Worm (Caenorhabditis elegans) whole organism, mixed stage, embryonic: ENCODE data around the gene C27H5.12.

Experiments
- M03D4.4 ChIP-seq: sonication (generic microtip); optimal IDR thresholded peaks from 2 replicates; lab custom pipeline; 2017; ENCODE audit warnings: mild to moderate bottlenecking, missing genetic modification characterization, missing compliant biosample characterization
- bed-3 ChIP-seq: fragments of 200-800 bp; sonication (Bioruptor generic); optimal IDR thresholded peaks from 3 replicates; lab custom pipeline; 2018; ENCODE audit warnings: mild to moderate bottlenecking, missing genetic modification characterization, moderate library complexity, missing compliant biosample characterization
- blmp-1 ChIP-seq: fragments of 150-350 bp; optimal IDR thresholded peaks from 2 replicates; lab custom pipeline; 2014; ENCODE audit warnings: missing biosample characterization, missing genetic modification characterization
- ceh-39 ChIP-seq: fragments of 150-350 bp; optimal IDR thresholded peaks from 2 replicates; lab custom pipeline; 2014; ENCODE audit warnings: missing biosample characterization, missing genetic modification characterization
- ceh-43 ChIP-seq: fragments of 200-800 bp; sonication (Bioruptor generic); optimal IDR thresholded peaks from 2 replicates; lab custom pipeline; 2018; ENCODE audit warnings: mild to moderate bottlenecking, missing genetic modification characterization, moderate library complexity, missing compliant biosample characterization
- ceh-83 ChIP-seq: fragments of 200-800 bp; sonication (Bioruptor generic); optimal IDR thresholded peaks from 2 replicates; lab custom pipeline; 2018; ENCODE audit warnings: mild to moderate bottlenecking, missing genetic modification characterization, missing compliant biosample characterization
- ces-1 ChIP-seq: fragments of 150-350 bp; optimal IDR thresholded peaks from 2 replicates; lab custom pipeline; 2014; ENCODE audit warnings: missing biosample characterization, missing genetic modification reagents, missing genetic modification characterization
- cnd-1 ChIP-seq: fragments of 200-800 bp; sonication (Bioruptor generic); optimal IDR thresholded peaks from 2 replicates; lab custom pipeline; 2018; ENCODE audit warnings: mild to moderate bottlenecking, missing genetic modification characterization, missing compliant biosample characterization
- drap-1 ChIP-seq: fragments of 200-800 bp; sonication (Bioruptor generic); optimal IDR thresholded peaks from 3 replicates; lab custom pipeline; 2018; ENCODE audit warnings: mild to moderate bottlenecking, missing genetic modification characterization, missing compliant biosample characterization
- elt-3 ChIP-seq: fragments of 150-350 bp; optimal IDR thresholded peaks from 2 replicates; lab custom pipeline; 2014; ENCODE audit warnings: missing biosample characterization, missing genetic modification characterization
- flh-1 ChIP-seq: fragments of 200-800 bp; sonication (Bioruptor generic); optimal IDR thresholded peaks from 2 replicates; lab custom pipeline; 2018; ENCODE audit warnings: mild to moderate bottlenecking, missing genetic modification characterization, moderate library complexity, missing compliant biosample characterization
- hlh-1 ChIP-seq: fragments of 150-350 bp; optimal IDR thresholded peaks from 2 replicates; lab custom pipeline; 2014; ENCODE audit warnings: missing biosample characterization, missing genetic modification reagents, missing genetic modification characterization
- lin-13 ChIP-seq: fragments of 150-350 bp; optimal IDR thresholded peaks from 2 replicates; lab custom pipeline; 2014; ENCODE audit warnings: missing biosample characterization, missing genetic modification characterization
- lin-32 ChIP-seq: fragments of 200-800 bp; sonication (Bioruptor generic); optimal IDR thresholded peaks from 2 replicates; lab custom pipeline; 2018; ENCODE audit warnings: mild to moderate bottlenecking, missing genetic modification characterization, missing compliant biosample characterization
- lsy-2 ChIP-seq: fragments of 150-350 bp; optimal IDR thresholded peaks from 2 replicates; lab custom pipeline; 2014; ENCODE audit warnings: missing biosample characterization, missing genetic modification characterization
- mab-5 ChIP-seq: fragments of 150-350 bp; optimal IDR thresholded peaks from 2 replicates; lab custom pipeline; 2014; ENCODE audit warnings: missing biosample characterization, missing genetic modification characterization
- mep-1 ChIP-seq: fragments of 150-350 bp; optimal IDR thresholded peaks from 2 replicates; lab custom pipeline; 2017; ENCODE audit warnings: missing biosample characterization, missing genetic modification reagents, missing genetic modification characterization, inconsistent platforms
- nhr-12 ChIP-seq: fragments of 150-350 bp; optimal IDR thresholded peaks from 2 replicates; lab custom pipeline; 2014; ENCODE audit warnings: missing biosample characterization, missing genetic modification characterization
- nhr-2 ChIP-seq: fragments of 150-350 bp; optimal IDR thresholded peaks from 2 replicates; lab custom pipeline; 2014; ENCODE audit warnings: missing biosample characterization, missing genetic modification characterization
- nhr-237 ChIP-seq: fragments of 150-350 bp; optimal IDR thresholded peaks from 2 replicates; lab custom pipeline; 2014; ENCODE audit warnings: missing biosample characterization, missing genetic modification characterization
- nhr-28 ChIP-seq: fragments of 150-350 bp; optimal IDR thresholded peaks from 2 replicates; lab custom pipeline; 2014; ENCODE audit warnings: missing biosample characterization, missing genetic modification characterization
- nhr-76 ChIP-seq: sonication (generic microtip); optimal IDR thresholded peaks from 2 replicates; lab custom pipeline; 2017; ENCODE audit warnings: missing biosample characterization, missing genetic modification characterization
- pha-4 ChIP-seq: fragments of 150-350 bp; optimal IDR thresholded peaks from 2 replicates; lab custom pipeline; 2018; ENCODE audit warnings: missing biosample characterization, missing genetic modification reagents, missing genetic modification characterization
- sem-2 ChIP-seq: fragments of 200-800 bp; sonication (Bioruptor generic); optimal IDR thresholded peaks from 2 replicates; lab custom pipeline; 2018; ENCODE audit warnings: mild to moderate bottlenecking, missing genetic modification characterization, missing compliant biosample characterization
- snpc-4 ChIP-seq: fragments of 150-350 bp; optimal IDR thresholded peaks from 2 replicates; lab custom pipeline; 2014; ENCODE audit warnings: missing biosample characterization, missing genetic modification characterization
- sptf-1 ChIP-seq: sonication (generic microtip); optimal IDR thresholded peaks from 2 replicates; lab custom pipeline; 2017; ENCODE audit warnings: mild to moderate bottlenecking, missing genetic modification characterization, moderate library complexity, missing compliant biosample characterization
- tbx-8 ChIP-seq: fragments of 200-800 bp; sonication (Bioruptor generic); optimal IDR thresholded peaks from 2 replicates; lab custom pipeline; 2018; ENCODE audit warnings: mild to moderate bottlenecking, missing genetic modification characterization, moderate library complexity, missing compliant biosample characterization
- unc-120 ChIP-seq: sonication (generic microtip); optimal IDR thresholded peaks from 2 replicates; lab custom pipeline; 2017; ENCODE audit warnings: missing genetic modification characterization, missing compliant biosample characterization; ENCODE audit not compliant: poor library complexity, severe bottlenecking
- unc-39 ChIP-seq: fragments of 150-350 bp; optimal IDR thresholded peaks from 2 replicates; lab custom pipeline; 2014; ENCODE audit warnings: missing biosample characterization, missing genetic modification characterization
- unc-62 ChIP-seq: fragments of 150-350 bp; optimal IDR thresholded peaks from 2 replicates; lab custom pipeline; 2014; ENCODE audit warnings: missing biosample characterization, missing genetic modification reagents, missing genetic modification characterization
- zip-8 ChIP-seq: fragments of 150-350 bp; optimal IDR thresholded peaks from 2 replicates; lab custom pipeline; 2014; ENCODE audit warnings: missing biosample characterization, missing genetic modification characterization
- ztf-11 ChIP-seq: fragments of 150-350 bp; optimal IDR thresholded peaks from 2 replicates; lab custom pipeline; 2014; ENCODE audit warnings: missing biosample characterization, missing genetic modification characterization

Gene C27H5.12

ce11 chrII:7147550-7147949 lies 13.9 kb downstream of the C27H5.12 start:
- TF ChIP-seq nhr-237 (tag; lab: Kevin White, UChicago) (peak; percentile 51), sptf-1 (tag; lab: Kevin White, UChicago) (no peak), snpc-4 (tag; lab: Kevin White, UChicago) (no peak), hlh-1 (tag; lab: Kevin White, UChicago) (no peak), lsy-2 (tag; lab: Kevin White, UChicago) (peak; percentile 72), ces-1 (GFP tag; lab: Kevin White, UChicago) (peak; percentile 49)

DNA sequence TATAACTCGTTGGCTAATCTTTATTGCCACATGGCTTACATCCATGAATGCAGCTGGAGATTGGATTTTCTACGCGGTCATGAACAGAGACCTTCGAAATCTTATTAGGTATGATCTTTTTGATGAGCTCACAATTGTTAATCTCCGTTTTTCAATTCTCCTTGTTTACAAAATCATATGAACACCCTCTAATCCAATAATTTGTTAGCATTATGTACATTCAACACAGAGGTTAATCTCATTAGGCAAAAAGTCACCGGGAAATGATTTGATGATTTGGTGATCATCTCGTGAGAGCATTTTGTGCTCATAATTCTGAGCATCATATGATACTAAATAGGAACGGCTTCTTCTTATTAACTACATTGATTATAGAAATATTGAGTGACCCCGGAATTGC lies 15.2 kb downstream of the C27H5.12 start:
- TF ChIP-seq nhr-76: no peak
- TF ChIP-seq lsy-2 (tag; lab: Kevin White, UChicago): no peak
- TF ChIP-seq tbx-8: no peak
- no peak for TF ChIP-seq bed-3 (GFP tag; lab: Kevin White, UChicago)
- no peak for TF ChIP-seq pha-4
- no peak for TF ChIP-seq hlh-1 (tag; lab: Kevin White, UChicago)
- TF ChIP-seq nhr-237 (tag; lab: Kevin White, UChicago): no peak
- no peak for TF ChIP-seq nhr-2 (tag; lab: Kevin White, UChicago)
- no peak for TF ChIP-seq unc-120 (tag; lab: Kevin White, UChicago)
- TF ChIP-seq mab-5 (tag; lab: Kevin White, UChicago): no peak
- no peak for TF ChIP-seq flh-1 (GFP tag; lab: Kevin White, UChicago)
- no peak for TF ChIP-seq elt-3 (tag; lab: Kevin White, UChicago)

DNA sequence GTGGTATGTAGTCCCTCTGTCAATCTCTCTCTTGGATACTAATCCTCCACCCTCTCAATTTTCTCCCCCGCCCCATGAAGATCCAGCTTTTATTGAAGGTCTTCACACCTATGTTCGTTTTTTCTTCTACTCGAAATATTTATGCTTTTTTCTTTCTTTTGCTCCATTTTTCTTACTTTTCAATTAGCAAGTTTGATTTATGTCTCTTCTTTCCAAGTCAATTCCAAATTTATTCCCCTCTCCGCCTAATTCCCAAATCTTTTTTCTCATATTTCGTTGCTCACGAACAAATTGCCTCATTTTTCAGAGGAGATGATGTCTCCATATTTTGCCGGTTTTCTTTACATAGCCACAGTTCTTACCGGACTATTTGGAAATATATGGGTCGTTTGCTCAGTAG lies 17.1 kb downstream of the C27H5.12 start, which contains the start of gene npr-31:
TSS of gene npr-31 (plus strand) at position 301 of the 400 bp plus-strand sequence.
- TF ChIP-seq blmp-1 (no peak), cnd-1 (tag; lab: Kevin White, UChicago) (no peak), hlh-1 (tag; lab: Kevin White, UChicago) (no peak), zip-8 (tag; lab: Kevin White, UChicago) (no peak)

- no peak for TF ChIP-seq ceh-39
- TF ChIP-seq snpc-4 (tag; lab: Kevin White, UChicago): no peak
- TF ChIP-seq zip-8 (tag; lab: Kevin White, UChicago): no peak
- no peak for TF ChIP-seq ceh-43 (GFP tag; lab: Kevin White, UChicago)
- no peak for TF ChIP-seq M03D4.4 (tag; lab: Kevin White, UChicago)
- no peak for TF ChIP-seq lin-32 (GFP tag; lab: Kevin White, UChicago)
- TF ChIP-seq lsy-2 (tag; lab: Kevin White, UChicago): no peak
- no peak for TF ChIP-seq unc-39 (tag; lab: Kevin White, UChicago)
- no peak for TF ChIP-seq cnd-1 (tag; lab: Kevin White, UChicago)
- no peak for TF ChIP-seq drap-1
- TF ChIP-seq nhr-2 (tag; lab: Kevin White, UChicago): no peak
- no peak for TF ChIP-seq ztf-11 (tag; lab: Kevin White, UChicago)
- no peak for TF ChIP-seq hlh-1 (tag; lab: Kevin White, UChicago)
- TF ChIP-seq mab-5 (tag; lab: Kevin White, UChicago): no peak
- TF ChIP-seq elt-3 (tag; lab: Kevin White, UChicago): no peak
- TF ChIP-seq sem-2 (GFP tag; lab: Kevin White, UChicago): no peak
- no peak for TF ChIP-seq nhr-237 (tag; lab: Kevin White, UChicago)
- TF ChIP-seq flh-1 (GFP tag; lab: Kevin White, UChicago): no peak
Measured at ce11 chrII:7139064-7139463, 22.3 kb downstream of the C27H5.12 start.

DNA sequence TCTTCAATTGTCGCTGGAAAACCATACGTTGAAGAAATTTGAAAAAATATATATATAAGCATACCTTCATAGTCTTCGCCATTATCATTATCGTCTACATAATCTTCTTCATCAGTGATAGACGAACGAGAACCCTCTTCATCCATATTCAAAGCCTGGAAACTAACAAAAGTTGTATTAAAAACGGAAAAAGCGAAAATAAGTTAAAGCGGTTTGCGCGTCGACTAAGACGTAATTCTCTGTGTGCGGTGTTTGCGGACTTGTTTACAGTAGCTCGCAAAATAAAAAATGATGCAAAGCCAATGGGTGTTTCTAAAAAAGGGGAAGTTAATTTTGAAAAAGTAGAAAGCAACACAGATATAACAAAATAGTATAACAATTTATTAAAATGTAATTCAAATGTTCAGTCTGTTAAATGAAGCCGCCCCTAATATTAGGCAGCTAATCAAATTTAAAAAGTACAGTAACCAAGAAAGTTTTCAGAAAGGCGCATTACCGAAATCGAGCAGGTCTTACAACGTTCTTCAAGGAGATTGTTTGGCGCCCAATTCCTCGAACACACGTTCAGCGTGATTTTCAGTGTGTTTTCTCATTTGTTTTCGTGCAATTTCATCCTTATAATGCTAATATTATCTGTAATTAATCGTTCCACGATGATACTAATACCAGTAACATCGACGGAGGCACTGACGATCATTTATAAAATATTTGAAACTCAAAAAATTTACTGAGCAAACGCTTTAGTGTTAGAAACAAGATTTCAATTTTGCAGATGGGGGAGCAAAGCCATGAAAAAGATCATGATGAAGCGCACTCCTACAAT lies 29.3 kb downstream of the C27H5.12 start, which contains the start of the genes T07F8.4 and gld-3:
TSS of gene T07F8.4 (minus strand) at position 162 of the 823 bp plus-strand sequence.
TSS of gene gld-3 (plus strand) at position 773 of the 823 bp plus-strand sequence.
- no peak for TF ChIP-seq nhr-28 (tag; lab: Kevin White, UChicago)
- no peak for TF ChIP-seq bed-3 (GFP tag; lab: Kevin White, UChicago)
- TF ChIP-seq nhr-76: no peak
- peak; percentile 93 for TF ChIP-seq lsy-2 (tag; lab: Kevin White, UChicago)
- TF ChIP-seq nhr-12 (tag; lab: Kevin White, UChicago): no peak
- TF ChIP-seq lin-32 (GFP tag; lab: Kevin White, UChicago): no peak
- no peak for TF ChIP-seq tbx-8
- TF ChIP-seq elt-3 (tag; lab: Kevin White, UChicago): no peak
- TF ChIP-seq blmp-1: no peak
- no peak for TF ChIP-seq snpc-4 (tag; lab: Kevin White, UChicago)
- TF ChIP-seq ces-1 (GFP tag; lab: Kevin White, UChicago): no peak
- no peak for TF ChIP-seq ceh-83 (GFP tag; lab: Kevin White, UChicago)
- no peak for TF ChIP-seq unc-62
- TF ChIP-seq zip-8 (tag; lab: Kevin White, UChicago): no peak
- no peak for TF ChIP-seq drap-1
- peak; percentile 62 for TF ChIP-seq mep-1 (tag; lab: Kevin White, UChicago)
- peak; percentile 42 for TF ChIP-seq sptf-1 (tag; lab: Kevin White, UChicago)
- no peak for TF ChIP-seq cnd-1 (tag; lab: Kevin White, UChicago)
- TF ChIP-seq ztf-11 (tag; lab: Kevin White, UChicago): no peak
- no peak for TF ChIP-seq lin-13 (tag; lab: Kevin White, UChicago)
